Worm (Caenorhabditis elegans) whole organism, L4/young adult: ENCODE results near the gene F56D6.8.

Experiments
- W03F9.2 ChIP-seq: fragments of 150-350 bp; optimal IDR thresholded peaks from 2 replicates; lab custom pipeline; 2014; ENCODE audit warnings: missing biosample characterization, missing genetic modification characterization
- him-1 ChIP-seq: sonication (generic microtip); optimal IDR thresholded peaks from 2 replicates; lab custom pipeline; 2016; ENCODE audit warnings: missing genotype, missing genetic modification reagents, missing genetic modification characterization, missing compliant biosample characterization

DNA sequence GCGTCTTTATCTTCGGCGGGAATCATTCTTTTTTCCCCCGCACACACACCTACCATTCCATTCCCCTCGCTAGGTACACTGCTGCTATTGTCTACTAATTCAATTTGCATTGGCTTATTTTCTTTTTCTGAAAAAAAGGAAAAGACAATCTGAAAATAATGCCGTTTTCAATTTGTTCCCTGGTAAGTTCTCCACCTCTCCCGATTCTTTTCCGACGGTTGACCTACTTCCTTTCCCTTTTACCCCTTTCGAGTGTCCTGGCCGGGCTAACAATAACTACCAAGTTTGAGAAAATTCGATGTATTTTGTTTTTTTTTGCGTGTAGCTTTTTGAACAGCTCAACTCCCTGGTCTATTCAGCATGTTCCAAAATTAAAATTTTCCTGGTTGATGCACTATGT lies 27.0 kb downstream of the F56D6.8 start, which contains the start of gene F37C4.4:
- TF ChIP-seq him-1 = no peak
- TF ChIP-seq W03F9.2 = no peak
